Worm (Caenorhabditis elegans) whole organism, late embryonic: ENCODE results near the gene hpr-17.

Source experiments
- C38D4.7 ChIP-seq: fragments of 200-800 bp; sonication (Bioruptor generic); optimal IDR thresholded peaks from 2 replicates; lab custom pipeline; 2018; ENCODE audit warnings: mild to moderate bottlenecking, missing genetic modification characterization, moderate library complexity, missing compliant biosample characterization
- T23F11.4 ChIP-seq: fragments of 200-800 bp; sonication (Bioruptor generic); optimal IDR thresholded peaks from 2 replicates; lab custom pipeline; 2018; ENCODE audit warnings: mild to moderate bottlenecking, missing genetic modification characterization, missing compliant biosample characterization
- ama-1 ChIP-seq: fragments of 150-350 bp; optimal IDR thresholded peaks from 2 replicates; lab custom pipeline; 2014
- ceh-18 ChIP-seq: sonication (generic microtip); optimal IDR thresholded peaks from 2 replicates; lab custom pipeline; 2016; ENCODE audit warnings: missing genetic modification characterization, missing compliant biosample characterization
- ceh-22 ChIP-seq: sonication (generic microtip); optimal IDR thresholded peaks from 2 replicates; lab custom pipeline; 2017; ENCODE audit warnings: missing biosample characterization, missing genetic modification characterization
- ceh-24 ChIP-seq: sonication (generic microtip); optimal IDR thresholded peaks from 2 replicates; lab custom pipeline; 2016; ENCODE audit warnings: mild to moderate bottlenecking, missing genetic modification characterization, missing compliant biosample characterization
- ceh-48 ChIP-seq: sonication (generic microtip); optimal IDR thresholded peaks from 2 replicates; lab custom pipeline; 2016; ENCODE audit warnings: missing genetic modification characterization, inconsistent platforms, missing compliant biosample characterization
- ceh-6 ChIP-seq: fragments of 200-800 bp; sonication (Bioruptor generic); optimal IDR thresholded peaks from 2 replicates; lab custom pipeline; 2018; ENCODE audit warnings: mild to moderate bottlenecking, missing genetic modification characterization, missing compliant biosample characterization
- ceh-9 ChIP-seq: sonication (generic microtip); optimal IDR thresholded peaks from 2 replicates; lab custom pipeline; 2016; ENCODE audit warnings: mild to moderate bottlenecking, missing genetic modification characterization, inconsistent platforms, missing compliant biosample characterization
- che-1 ChIP-seq: sonication (generic microtip); optimal IDR thresholded peaks from 2 replicates; lab custom pipeline; 2016; ENCODE audit warnings: mild to moderate bottlenecking, missing genetic modification characterization, missing compliant biosample characterization
- elt-4 ChIP-seq: sonication (generic microtip); optimal IDR thresholded peaks from 2 replicates; lab custom pipeline; 2016; ENCODE audit warnings: missing genetic modification characterization, missing compliant biosample characterization
- ets-4 ChIP-seq: sonication (generic microtip); optimal IDR thresholded peaks from 2 replicates; lab custom pipeline; 2016; ENCODE audit warnings: missing genetic modification characterization, missing compliant biosample characterization
- eyg-1 ChIP-seq: sonication (generic microtip); optimal IDR thresholded peaks from 2 replicates; lab custom pipeline; 2016; ENCODE audit warnings: missing genotype, missing genetic modification characterization, missing compliant biosample characterization
- fkh-10 ChIP-seq: fragments of 150-350 bp; optimal IDR thresholded peaks from 2 replicates; lab custom pipeline; 2014; ENCODE audit warnings: missing biosample characterization, missing genetic modification reagents, missing genetic modification characterization
- fkh-6 ChIP-seq: sonication (generic microtip); optimal IDR thresholded peaks from 2 replicates; lab custom pipeline; 2016; ENCODE audit warnings: missing genetic modification characterization, missing compliant biosample characterization
- hlh-6 ChIP-seq: sonication (generic microtip); optimal IDR thresholded peaks from 2 replicates; lab custom pipeline; 2016; ENCODE audit warnings: missing genotype, missing genetic modification characterization, missing compliant biosample characterization
- hlh-8 ChIP-seq: sonication (generic microtip); optimal IDR thresholded peaks from 2 replicates; lab custom pipeline; 2016; ENCODE audit warnings: missing genotype, missing genetic modification characterization, missing compliant biosample characterization
- lin-11 ChIP-seq: fragments of 200-800 bp; sonication (Bioruptor generic); optimal IDR thresholded peaks from 2 replicates; lab custom pipeline; 2018; ENCODE audit warnings: mild to moderate bottlenecking, missing genetic modification characterization, missing compliant biosample characterization
- madf-2 ChIP-seq: sonication (generic microtip); optimal IDR thresholded peaks from 2 replicates; lab custom pipeline; 2017; ENCODE audit warnings: missing genetic modification characterization, missing compliant biosample characterization
- nhr-11 ChIP-seq: fragments of 150-350 bp; optimal IDR thresholded peaks from 2 replicates; lab custom pipeline; 2014; ENCODE audit warnings: missing biosample characterization, missing genetic modification characterization
- npax-4 ChIP-seq: sonication (generic microtip); optimal IDR thresholded peaks from 2 replicates; lab custom pipeline; 2016; ENCODE audit warnings: missing genetic modification characterization, missing compliant biosample characterization
- odd-2 ChIP-seq: sonication (generic microtip); optimal IDR thresholded peaks from 2 replicates; lab custom pipeline; 2017; ENCODE audit warnings: antibody characterized with exemption, mild to moderate bottlenecking, missing genetic modification characterization, missing compliant biosample characterization
- pag-3 ChIP-seq: sonication (generic microtip); optimal IDR thresholded peaks from 2 replicates; lab custom pipeline; 2016; ENCODE audit warnings: missing compliant biosample characterization, missing genetic modification characterization, borderline replicate concordance
- pax-1 ChIP-seq: fragments of 150-350 bp; optimal IDR thresholded peaks from 2 replicates; lab custom pipeline; 2014; ENCODE audit warnings: missing biosample characterization, missing genetic modification characterization
- pha-2 ChIP-seq: sonication (generic microtip); optimal IDR thresholded peaks from 2 replicates; lab custom pipeline; 2017; ENCODE audit warnings: mild to moderate bottlenecking, missing genetic modification characterization, missing compliant biosample characterization
- pqm-1 ChIP-seq: sonication (generic microtip); optimal IDR thresholded peaks from 2 replicates; lab custom pipeline; 2016; ENCODE audit warnings: missing genetic modification characterization, missing compliant biosample characterization
- pros-1 ChIP-seq: fragments of 150-350 bp; optimal IDR thresholded peaks from 2 replicates; lab custom pipeline; 2014; ENCODE audit warnings: missing biosample characterization, missing genetic modification reagents, missing genetic modification characterization
- sdc-2 ChIP-seq: sonication (generic microtip); optimal IDR thresholded peaks from 2 replicates; lab custom pipeline; 2016; ENCODE audit warnings: missing genotype, missing genetic modification characterization, missing compliant biosample characterization
- sox-2 ChIP-seq: fragments of 200-800 bp; sonication (Bioruptor generic); IDR thresholded peaks from 2 replicates; pipeline ENCODE4 v1.3.6; 2022; ENCODE audit warnings: missing genetic modification reagents, missing genetic modification characterization, missing compliant biosample characterization
- sox-4 ChIP-seq: sonication (generic microtip); optimal IDR thresholded peaks from 2 replicates; lab custom pipeline; 2017; ENCODE audit warnings: mild to moderate bottlenecking, missing genetic modification characterization, inconsistent platforms, missing compliant biosample characterization
- tbx-2 ChIP-seq: sonication (generic microtip); optimal IDR thresholded peaks from 2 replicates; lab custom pipeline; 2016; ENCODE audit warnings: missing genetic modification characterization, missing compliant biosample characterization
- tbx-7 ChIP-seq: sonication (generic microtip); optimal IDR thresholded peaks from 2 replicates; lab custom pipeline; 2016; ENCODE audit warnings: missing genotype, missing genetic modification characterization, missing compliant biosample characterization
- unc-55 ChIP-seq: sonication (generic microtip); optimal IDR thresholded peaks from 2 replicates; lab custom pipeline; 2017; ENCODE audit warnings: missing biosample characterization, missing genetic modification reagents, missing genetic modification characterization
- unc-86 ChIP-seq: sonication (generic microtip); optimal IDR thresholded peaks from 2 replicates; lab custom pipeline; 2016; ENCODE audit warnings: missing genetic modification characterization, missing compliant biosample characterization

hpr-17 gene

ce11 chrII:13152409-13152808 lies 4.4 kb downstream of the hpr-17 start:
- TF ChIP-seq ceh-24 (tag; lab: Kevin White, UChicago) = no peak
- TF ChIP-seq elt-4 = peak; percentile 64
- no peak for TF ChIP-seq unc-86
- TF ChIP-seq madf-2 (tag; lab: Kevin White, UChicago) = no peak
- TF ChIP-seq ceh-6 (GFP tag; lab: Kevin White, UChicago) = no peak

ce11 chrII:13149965-13150364 lies 6.9 kb downstream of the hpr-17 start:
- no peak for TF ChIP-seq pros-1
- TF ChIP-seq fkh-10 (GFP tag; lab: Kevin White, UChicago) = no peak
- no peak for TF ChIP-seq ama-1 (lab: Kevin White, UChicago)
- TF ChIP-seq unc-86 = no peak
- TF ChIP-seq pax-1 (tag; lab: Kevin White, UChicago) = no peak
- TF ChIP-seq pha-2 (tag; lab: Kevin White, UChicago) = no peak
- no peak for TF ChIP-seq pqm-1 (tag; lab: Kevin White, UChicago)
- no peak for TF ChIP-seq lin-11 (tag; lab: Kevin White, UChicago)
- TF ChIP-seq tbx-2 = no peak
- TF ChIP-seq unc-55 = no peak
- no peak for TF ChIP-seq T23F11.4 (GFP tag; lab: Kevin White, UChicago)
- TF ChIP-seq ceh-9 (tag; lab: Kevin White, UChicago) = no peak
- no peak for TF ChIP-seq ceh-6 (GFP tag; lab: Kevin White, UChicago)
- TF ChIP-seq ceh-18 (tag; lab: Kevin White, UChicago) = no peak
- TF ChIP-seq fkh-6 = no peak

- no peak for TF ChIP-seq pax-1 (tag; lab: Kevin White, UChicago)
- TF ChIP-seq pag-3 (tag; lab: Kevin White, UChicago) = no peak
- no peak for TF ChIP-seq odd-2
Measured at ce11 chrII:13148247-13148646, 8.6 kb downstream of the hpr-17 start.

- TF ChIP-seq ceh-48 (tag; lab: Kevin White, UChicago) (no peak), fkh-10 (GFP tag; lab: Kevin White, UChicago) (no peak), sox-2 (GFP tag; lab: Robert Waterston, UW) (no peak), npax-4 (tag; lab: Kevin White, UChicago) (no peak), hlh-8 (no peak), eyg-1 (tag; lab: Kevin White, UChicago) (no peak)
Measured at ce11 chrII:13145204-13145603, 11.6 kb downstream of the hpr-17 start, which contains the start of gene mltn-1. Gene mltn-1 (minus strand): TSS chrII:13145225.

ce11 chrII:13142372-13142771 lies 14.5 kb downstream of the hpr-17 start:
- TF ChIP-seq C38D4.7 (GFP tag; lab: Kevin White, UChicago) = no peak
- TF ChIP-seq che-1 = no peak
- TF ChIP-seq sox-4 (tag; lab: Kevin White, UChicago) = no peak
- no peak for TF ChIP-seq ets-4 (tag; lab: Kevin White, UChicago)
- TF ChIP-seq npax-4 (tag; lab: Kevin White, UChicago) = no peak
- no peak for TF ChIP-seq ceh-22 (tag; lab: Kevin White, UChicago)
- no peak for TF ChIP-seq tbx-7 (tag; lab: Kevin White, UChicago)
- no peak for TF ChIP-seq eyg-1 (tag; lab: Kevin White, UChicago)
- no peak for TF ChIP-seq odd-2
- TF ChIP-seq sdc-2 (tag; lab: Kevin White, UChicago) = no peak
- TF ChIP-seq hlh-6 (tag; lab: Kevin White, UChicago) = no peak

- TF ChIP-seq tbx-7 (tag; lab: Kevin White, UChicago) (no peak), hlh-6 (tag; lab: Kevin White, UChicago) (no peak), nhr-11 (no peak), pag-3 (tag; lab: Kevin White, UChicago) (no peak), madf-2 (tag; lab: Kevin White, UChicago) (no peak), ceh-18 (tag; lab: Kevin White, UChicago) (no peak)
Measured at ce11 chrII:13139573-13139972, 17.3 kb downstream of the hpr-17 start.
